Fruit fly (Drosophila melanogaster) whole organism, embryonic: Measurements from ENCODE around the gene VhaPPA1-2.

Experiments used
- Bteb2 ChIP-seq: fragments of 200-800 bp; sonication (Bioruptor generic); optimal IDR thresholded peaks from 2 replicates; lab custom pipeline; 2016; ENCODE audit warnings: missing biosample characterization, missing genetic modification characterization
- CG10147 ChIP-seq: fragments of 200-800 bp; sonication (Bioruptor generic); optimal IDR thresholded peaks from 2 replicates; lab custom pipeline; 2019; ENCODE audit warnings: missing biosample characterization, mild to moderate bottlenecking, missing genetic modification characterization, moderate library complexity
- CG10274 ChIP-seq: fragments of 200-800 bp; sonication (Bioruptor generic); optimal IDR thresholded peaks from 3 replicates; lab custom pipeline; 2017; ENCODE audit warnings: missing biosample characterization, mild to moderate bottlenecking, missing genetic modification characterization
- CG10431 ChIP-seq: fragments of 200-800 bp; sonication (Bioruptor generic); optimal IDR thresholded peaks from 3 replicates; lab custom pipeline; 2018; ENCODE audit warnings: missing biosample characterization, mild to moderate bottlenecking, missing genetic modification characterization
- CG11093 ChIP-seq: fragments of 200-800 bp; sonication (Bioruptor generic); IDR thresholded peaks from 3 replicates; pipeline ENCODE4 v1.3.6; 2022; ENCODE audit warnings: missing biosample characterization, missing genetic modification characterization
- CG11560 ChIP-seq: fragments of 200-800 bp; sonication (Bioruptor generic); IDR thresholded peaks from 3 replicates; pipeline ENCODE4 v1.3.6; 2022; ENCODE audit warnings: missing biosample characterization, missing genetic modification characterization
- CG14710 ChIP-seq: fragments of 200-800 bp; sonication (Bioruptor generic); optimal IDR thresholded peaks from 3 replicates; lab custom pipeline; 2019; ENCODE audit warnings: missing biosample characterization, mild to moderate bottlenecking, missing genetic modification characterization, moderate library complexity
- CG15073 ChIP-seq: fragments of 200-800 bp; sonication (Bioruptor generic); optimal IDR thresholded peaks from 2 replicates; lab custom pipeline; 2016; ENCODE audit warnings: missing biosample characterization, missing genetic modification characterization
- CG17829 ChIP-seq: fragments of 200-800 bp; optimal IDR thresholded peaks from 2 replicates; lab custom pipeline; 2019; ENCODE audit warnings: missing biosample characterization, mild to moderate bottlenecking, missing genetic modification characterization, moderate library complexity
- CG17912 ChIP-seq: fragments of 200-800 bp; sonication (Bioruptor generic); optimal IDR thresholded peaks from 2 replicates; lab custom pipeline; 2018; ENCODE audit warnings: missing biosample characterization, mild to moderate bottlenecking, missing genetic modification characterization
- CG18599 ChIP-seq: fragments of 200-800 bp; sonication (Bioruptor generic); optimal IDR thresholded peaks from 3 replicates; lab custom pipeline; 2017; ENCODE audit warnings: missing biosample characterization, missing genetic modification characterization, mild to moderate bottlenecking, moderate library complexity, missing genetic modification reagents
- CG2889 ChIP-seq: fragments of 200-800 bp; sonication (Bioruptor generic); IDR thresholded peaks from 3 replicates; pipeline ENCODE4 v1.3.6; 2022; ENCODE audit warnings: missing biosample characterization, missing genetic modification characterization
- CG30020 ChIP-seq: fragments of 200-800 bp; optimal IDR thresholded peaks from 2 replicates; lab custom pipeline; 2019; ENCODE audit warnings: missing biosample characterization, mild to moderate bottlenecking, missing genetic modification characterization, moderate library complexity
- CG31224 ChIP-seq: fragments of 200-800 bp; sonication (Bioruptor generic); IDR thresholded peaks from 2 replicates; pipeline ENCODE4 v1.3.6; 2022; ENCODE audit warnings: missing biosample characterization, missing genetic modification characterization
- CG31441 ChIP-seq: fragments of 200-800 bp; sonication (Bioruptor generic); IDR thresholded peaks from 2 replicates; pipeline ENCODE4 v1.3.6; 2022; ENCODE audit warnings: missing biosample characterization, missing genetic modification characterization
- CG3838 ChIP-seq: fragments of 200-800 bp; sonication (Bioruptor generic); optimal IDR thresholded peaks from 3 replicates; lab custom pipeline; 2016; ENCODE audit warnings: missing biosample characterization, missing genetic modification characterization
- CG3995 ChIP-seq: fragments of 200-800 bp; sonication (Bioruptor generic); optimal IDR thresholded peaks from 3 replicates; lab custom pipeline; 2016; ENCODE audit warnings: missing biosample characterization, missing genetic modification characterization
- CG43689 ChIP-seq: fragments of 200-800 bp; sonication (Bioruptor generic); IDR thresholded peaks from 2 replicates; pipeline ENCODE4 v1.3.6; 2022; ENCODE audit warnings: missing biosample characterization, missing genetic modification characterization
- CG4730 ChIP-seq: fragments of 200-800 bp; sonication (Bioruptor generic); IDR thresholded peaks from 2 replicates; pipeline ENCODE4 v1.3.6; 2022; ENCODE audit warnings: missing biosample characterization, missing genetic modification characterization
- CG6683 ChIP-seq: fragments of 200-800 bp; sonication (Bioruptor generic); optimal IDR thresholded peaks from 2 replicates; lab custom pipeline; 2017; ENCODE audit warnings: missing biosample characterization, mild to moderate bottlenecking, missing genetic modification characterization, missing genetic modification reagents
- CG6813 ChIP-seq: fragments of 200-800 bp; sonication (Bioruptor generic); optimal IDR thresholded peaks from 2 replicates; lab custom pipeline; 2017; ENCODE audit warnings: missing biosample characterization, missing genetic modification characterization, mild to moderate bottlenecking, moderate library complexity, missing genetic modification reagents
- CG8924 ChIP-seq: fragments of 200-800 bp; optimal IDR thresholded peaks from 3 replicates; lab custom pipeline; 2019; ENCODE audit warnings: missing biosample characterization, mild to moderate bottlenecking, missing genetic modification characterization, moderate library complexity
- D ChIP-seq, 2 experiments: fragments of 200-800 bp in 1 of 2; fragments of >200 bp in 1 of 2; sonication (Bioruptor generic) in 1 of 2; optimal IDR thresholded peaks; 2 replicates in 1 of 2; 3 replicates in 1 of 2; lab custom pipeline; 2017; ENCODE audit warnings: mild to moderate bottlenecking in 1 of 2, missing biosample characterization in 1 of 2, missing genetic modification characterization in 1 of 2, missing genetic modification reagents in 1 of 2
- D19B ChIP-seq: fragments of 200-800 bp; sonication (Bioruptor generic); optimal IDR thresholded peaks from 2 replicates; lab custom pipeline; 2017; ENCODE audit warnings: missing biosample characterization, mild to moderate bottlenecking, missing genetic modification characterization
- Dad ChIP-seq: fragments of 200-800 bp; sonication (Bioruptor generic); optimal IDR thresholded peaks from 3 replicates; lab custom pipeline; 2016; ENCODE audit warnings: missing biosample characterization, missing genetic modification characterization
- E2f1 ChIP-seq: fragments of 200-800 bp; sonication (Bioruptor generic); IDR thresholded peaks from 2 replicates; pipeline ENCODE4 v1.3.6; 2022; ENCODE audit warnings: missing biosample characterization, missing genetic modification characterization
- Hsf ChIP-seq: fragments of 200-800 bp; sonication (Bioruptor generic); optimal IDR thresholded peaks from 3 replicates; lab custom pipeline; 2016; ENCODE audit warnings: missing biosample characterization, missing genetic modification characterization
- MTF-1 ChIP-seq: fragments of 200-800 bp; sonication (Bioruptor generic); optimal IDR thresholded peaks from 2 replicates; lab custom pipeline; 2018; ENCODE audit warnings: missing biosample characterization, mild to moderate bottlenecking, missing genetic modification characterization, borderline replicate concordance
- NFAT ChIP-seq: fragments of 200-800 bp; sonication (Bioruptor generic); IDR thresholded peaks from 2 replicates; pipeline ENCODE4 v1.3.6; 2022; ENCODE audit warnings: missing biosample characterization, missing genetic modification characterization
- Nf-YA ChIP-seq: fragments of 200-800 bp; sonication (Bioruptor generic); IDR thresholded peaks from 2 replicates; pipeline ENCODE4 v1.3.6; 2022; ENCODE audit warnings: missing biosample characterization, missing genetic modification characterization
- Oli ChIP-seq: fragments of 200-800 bp; sonication (Bioruptor generic); optimal IDR thresholded peaks from 2 replicates; lab custom pipeline; 2018; ENCODE audit warnings: missing biosample characterization, mild to moderate bottlenecking, missing genetic modification characterization, moderate library complexity
- Optix ChIP-seq: fragments of 200-800 bp; sonication (Bioruptor generic); IDR thresholded peaks from 3 replicates; pipeline ENCODE4 v1.3.6; 2022; ENCODE audit warnings: missing biosample characterization, missing genetic modification characterization
- cas ChIP-seq: fragments of 200-800 bp; sonication (Bioruptor generic); IDR thresholded peaks from 2 replicates; pipeline ENCODE4 v1.3.6; 2022; ENCODE audit warnings: missing biosample characterization, missing genetic modification characterization
- crp ChIP-seq, 2 experiments: fragments of 200-800 bp; sonication (Bioruptor generic); optimal IDR thresholded peaks; 2 replicates in 1 of 2; 3 replicates in 1 of 2; lab custom pipeline; 2017; ENCODE audit warnings: missing biosample characterization in 2 of 2, missing genetic modification characterization in 2 of 2, mild to moderate bottlenecking in 1 of 2, moderate library complexity in 1 of 2
- dm ChIP-seq: fragments of 200-800 bp; sonication (Bioruptor generic); optimal IDR thresholded peaks from 3 replicates; lab custom pipeline; 2016; ENCODE audit warnings: missing biosample characterization, missing genetic modification characterization
- emc ChIP-seq: fragments of 200-800 bp; sonication (Bioruptor generic); optimal IDR thresholded peaks from 2 replicates; lab custom pipeline; 2016; ENCODE audit warnings: missing biosample characterization, missing genetic modification characterization
- ewg ChIP-seq: fragments of 200-800 bp; sonication (Bioruptor generic); optimal IDR thresholded peaks from 3 replicates; lab custom pipeline; 2017; ENCODE audit warnings: mild to moderate bottlenecking, missing biosample characterization, missing genetic modification reagents, missing genetic modification characterization
- fd102C ChIP-seq: fragments of 200-800 bp; sonication (Bioruptor generic); optimal IDR thresholded peaks from 2 replicates; lab custom pipeline; 2018; ENCODE audit warnings: missing biosample characterization, mild to moderate bottlenecking, missing genetic modification characterization, moderate library complexity
- grau ChIP-seq: fragments of 200-800 bp; optimal IDR thresholded peaks from 3 replicates; lab custom pipeline; 2019; ENCODE audit warnings: missing biosample characterization, mild to moderate bottlenecking, missing genetic modification characterization, moderate library complexity
- gsb-n ChIP-seq: fragments of 200-800 bp; sonication (Bioruptor generic); optimal IDR thresholded peaks from 3 replicates; lab custom pipeline; 2018; ENCODE audit warnings: missing biosample characterization, mild to moderate bottlenecking, missing genetic modification characterization
- her ChIP-seq: fragments of 200-800 bp; sonication (Bioruptor generic); optimal IDR thresholded peaks from 2 replicates; lab custom pipeline; 2016; ENCODE audit warnings: missing biosample characterization, missing genetic modification characterization
- jigr1 ChIP-seq: fragments of 200-800 bp; sonication (Bioruptor generic); IDR thresholded peaks from 3 replicates; pipeline ENCODE4 v1.3.6; 2022; ENCODE audit warnings: missing biosample characterization, missing genetic modification characterization
- mirr ChIP-seq: fragments of 200-800 bp; sonication (Bioruptor generic); optimal IDR thresholded peaks from 3 replicates; lab custom pipeline; 2018; ENCODE audit warnings: missing biosample characterization, mild to moderate bottlenecking, missing genetic modification characterization
- ro ChIP-seq: fragments of 200-800 bp; sonication (Bioruptor generic); IDR thresholded peaks from 2 replicates; pipeline ENCODE4 v1.3.6; 2022; ENCODE audit warnings: missing biosample characterization, missing genetic modification characterization
- salm ChIP-seq: fragments of 200-800 bp; sonication (Bioruptor generic); optimal IDR thresholded peaks from 2 replicates; lab custom pipeline; 2018; ENCODE audit warnings: missing biosample characterization, mild to moderate bottlenecking, missing genetic modification characterization
- sd ChIP-seq: fragments of 200-800 bp; sonication (Bioruptor generic); optimal IDR thresholded peaks from 3 replicates; lab custom pipeline; 2018; ENCODE audit warnings: missing biosample characterization, mild to moderate bottlenecking, missing genetic modification characterization, moderate library complexity
- unc-4 ChIP-seq: fragments of 200-800 bp; sonication (Bioruptor generic); IDR thresholded peaks from 2 replicates; pipeline ENCODE4 v1.3.6; 2022; ENCODE audit warnings: missing biosample characterization, missing genetic modification characterization; ENCODE audit not compliant: partially characterized antibody
- usp ChIP-seq: fragments of >200 bp; optimal IDR thresholded peaks from 2 replicates; lab custom pipeline; 2017; ENCODE audit warnings: missing biosample characterization, missing genetic modification characterization
- wdn ChIP-seq: fragments of 200-800 bp; sonication (Bioruptor generic); IDR thresholded peaks from 2 replicates; pipeline ENCODE4 v1.3.6; 2022; ENCODE audit warnings: missing biosample characterization, missing genetic modification characterization
- zen ChIP-seq: fragments of 200-800 bp; sonication (Bioruptor generic); optimal IDR thresholded peaks from 3 replicates; lab custom pipeline; 2018; ENCODE audit warnings: missing biosample characterization, mild to moderate bottlenecking, missing genetic modification characterization, moderate library complexity

VhaPPA1-2 gene

dm6 chr3R:14875274-14875964, 24.7 kb downstream of the VhaPPA1-2 start, which contains the start of gene btsz (continued):
- TF ChIP-seq mirr (GFP tag; lab: Kevin White, UChicago) (no peak), salm (tag; lab: Kevin White, UChicago) (no peak), CG10274 (GFP tag; lab: Kevin White, UChicago) (peak; percentile 9), CG11560 (no peak), her (no peak), D19B (GFP tag; lab: Kevin White, UChicago) (peak; percentile 20), CG10147 (GFP tag; lab: Kevin White, UChicago) (peak; percentile 72), E2f1 (GFP tag; lab: Robert Waterston, UW) (no peak), cas (GFP tag; lab: Robert Waterston, UW) (no peak), Hsf (GFP tag; lab: Kevin White, UChicago) (peak; percentile 15), ro (GFP tag; lab: Robert Waterston, UW) (no peak), CG17829 (no peak), Bteb2 (GFP tag; lab: Kevin White, UChicago) (no peak), NFAT (GFP tag; lab: Robert Waterston, UW) (no peak), MTF-1 (GFP tag; lab: Kevin White, UChicago) (no peak), jigr1 (no peak), zen (tag; lab: Kevin White, UChicago) (no peak), unc-4 (no peak), emc (no peak), CG17912 (GFP tag; lab: Kevin White, UChicago) (no peak), CG6813 (GFP tag; lab: Kevin White, UChicago) (no peak), CG4730 (GFP tag; lab: Robert Waterston, UW) (no peak), CG8924 (tag; lab: Kevin White, UChicago) (peak; percentile 45), CG30020 (no peak), CG11093 (GFP tag; lab: Robert Waterston, UW) (no peak), grau (tag; lab: Kevin White, UChicago) (peak; percentile 62), Dad (no peak), usp (GFP tag; lab: Kevin White, UChicago) (no peak), CG14710 (tag; lab: Kevin White, UChicago) (no peak), wdn (GFP tag; lab: Robert Waterston, UW) (no peak), CG3838 (no peak), sd (tag; lab: Kevin White, UChicago) (peak; percentile 6), CG31224 (no peak), crp (GFP tag; optimal IDR thresholded peaks at IDR 0.05; lab: Kevin White, UChicago) (no peak), CG18599 (peak; percentile 78), ewg (no peak), CG2889 (GFP tag; lab: Robert Waterston, UW) (no peak), Oli (peak; percentile 52), CG6683 (GFP tag; lab: Kevin White, UChicago) (peak; percentile 43), CG43689 (GFP tag; lab: Robert Waterston, UW) (no peak), CG31441 (GFP tag; lab: Robert Waterston, UW) (no peak), CG15073 (GFP tag; lab: Kevin White, UChicago) (no peak), gsb-n (no peak), dm (no peak), fd102C (GFP tag; lab: Kevin White, UChicago) (no peak), Optix (GFP tag; lab: Robert Waterston, UW) (no peak), CG3995 (GFP tag; lab: Kevin White, UChicago) (no peak), CG10431 (GFP tag; lab: Kevin White, UChicago) (no peak), Nf-YA (GFP tag; lab: Robert Waterston, UW) (no peak), D (optimal IDR thresholded peaks at IDR 0.05; lab: Kevin White, UChicago) (no peak), D (GFP tag; optimal IDR thresholded peaks at IDR 0.05; lab: Kevin White, UChicago) (no peak)
